Fruit fly (Drosophila melanogaster) whole organism, prepupa: ENCODE results near the gene CG15202.

Experiments used
- Blimp-1 ChIP-seq: fragments of 200-800 bp; sonication (Bioruptor generic); optimal IDR thresholded peaks from 3 replicates; lab custom pipeline; 2017; ENCODE audit warnings: missing biosample characterization, missing genetic modification characterization, mild to moderate bottlenecking, moderate library complexity, missing genetic modification reagents
- CG10631 ChIP-seq: fragments of 200-800 bp; sonication (Bioruptor generic); optimal IDR thresholded peaks from 2 replicates; lab custom pipeline; 2016; ENCODE audit warnings: missing biosample characterization, missing genetic modification characterization
- CG10669 ChIP-seq: fragments of 200-800 bp; sonication (Bioruptor generic); optimal IDR thresholded peaks from 3 replicates; lab custom pipeline; 2018; ENCODE audit warnings: missing biosample characterization, mild to moderate bottlenecking, missing genetic modification characterization, moderate library complexity
- CG11762 ChIP-seq: fragments of 200-800 bp; sonication (Bioruptor generic); optimal IDR thresholded peaks from 3 replicates; lab custom pipeline; 2016; ENCODE audit warnings: missing biosample characterization, missing genetic modification characterization; ENCODE audit not compliant: insufficient read depth
- CG11902 ChIP-seq: fragments of 200-800 bp; sonication (Bioruptor generic); optimal IDR thresholded peaks from 3 replicates; lab custom pipeline; 2016; ENCODE audit warnings: missing biosample characterization, missing genetic modification characterization
- CG15336 ChIP-seq: fragments of 200-800 bp; sonication (Bioruptor generic); IDR thresholded peaks from 2 replicates; pipeline ENCODE4 v1.3.6; 2022; ENCODE audit warnings: missing biosample characterization, missing genetic modification characterization
- CG16779 ChIP-seq: fragments of 200-800 bp; sonication (Bioruptor generic); optimal IDR thresholded peaks from 3 replicates; lab custom pipeline; 2017; ENCODE audit warnings: missing biosample characterization, mild to moderate bottlenecking, missing genetic modification characterization
- CG3032 ChIP-seq: fragments of 200-800 bp; optimal IDR thresholded peaks from 2 replicates; lab custom pipeline; 2019; ENCODE audit warnings: missing biosample characterization, mild to moderate bottlenecking, missing genetic modification characterization, moderate library complexity
- CG34406 ChIP-seq: fragments of 200-800 bp; sonication (Bioruptor generic); optimal IDR thresholded peaks from 3 replicates; lab custom pipeline; 2016; ENCODE audit warnings: missing biosample characterization, missing genetic modification characterization
- CG3919 ChIP-seq: fragments of 200-800 bp; sonication (Bioruptor generic); optimal IDR thresholded peaks from 3 replicates; lab custom pipeline; 2016; ENCODE audit warnings: missing biosample characterization, missing genetic modification characterization
- CG4318 ChIP-seq: fragments of 200-800 bp; sonication (Bioruptor generic); optimal IDR thresholded peaks from 3 replicates; lab custom pipeline; 2017; ENCODE audit warnings: missing biosample characterization, mild to moderate bottlenecking, missing genetic modification characterization
- CG6163 ChIP-seq: fragments of 200-800 bp; sonication (Bioruptor generic); IDR thresholded peaks from 3 replicates; pipeline ENCODE4 v1.3.6; 2022; ENCODE audit warnings: missing biosample characterization, missing genetic modification characterization
- CG6792 ChIP-seq: fragments of 200-800 bp; sonication (Bioruptor generic); optimal IDR thresholded peaks from 3 replicates; lab custom pipeline; 2016; ENCODE audit warnings: missing biosample characterization, missing genetic modification characterization
- CG6808 ChIP-seq: fragments of 200-800 bp; sonication (Bioruptor generic); optimal IDR thresholded peaks from 3 replicates; lab custom pipeline; 2017; ENCODE audit warnings: missing biosample characterization, missing genetic modification characterization, mild to moderate bottlenecking, moderate library complexity, missing genetic modification reagents
- CG6854 ChIP-seq: fragments of 200-800 bp; sonication (Bioruptor generic); optimal IDR thresholded peaks from 2 replicates; lab custom pipeline; 2017; ENCODE audit warnings: missing biosample characterization, mild to moderate bottlenecking, missing genetic modification characterization
- CG7368 ChIP-seq: fragments of 200-800 bp; sonication (Bioruptor generic); optimal IDR thresholded peaks from 3 replicates; lab custom pipeline; 2016; ENCODE audit warnings: missing biosample characterization, missing genetic modification characterization
- CG8119 ChIP-seq: fragments of 200-800 bp; sonication (Bioruptor generic); IDR thresholded peaks from 3 replicates; pipeline ENCODE4 v1.3.6; 2022; ENCODE audit warnings: missing biosample characterization, missing genetic modification characterization
- CG8319 ChIP-seq: fragments of 200-800 bp; sonication (Bioruptor generic); optimal IDR thresholded peaks from 3 replicates; lab custom pipeline; 2016; ENCODE audit warnings: missing biosample characterization, missing genetic modification characterization
- CG8632 ChIP-seq: fragments of 200-800 bp; sonication (Bioruptor generic); optimal IDR thresholded peaks from 3 replicates; lab custom pipeline; 2016; ENCODE audit warnings: missing biosample characterization, missing genetic modification characterization
- CG9139 ChIP-seq: fragments of 200-800 bp; sonication (Bioruptor generic); optimal IDR thresholded peaks from 3 replicates; lab custom pipeline; 2017; ENCODE audit warnings: missing biosample characterization, mild to moderate bottlenecking, missing genetic modification characterization
- Eip75B ChIP-seq: fragments of 200-800 bp; sonication (Bioruptor generic); optimal IDR thresholded peaks from 3 replicates; lab custom pipeline; 2016; ENCODE audit warnings: missing biosample characterization, missing genetic modification characterization
- Eip78C ChIP-seq: fragments of 200-800 bp; sonication (Bioruptor generic); peaks from one replicate; lab custom pipeline; 2016; ENCODE audit warnings: missing biosample characterization, missing genetic modification characterization
- Eip93F ChIP-seq: fragments of 200-800 bp; sonication (Bioruptor generic); optimal IDR thresholded peaks from 2 replicates; lab custom pipeline; 2016; ENCODE audit warnings: missing biosample characterization, mild to moderate bottlenecking, missing genetic modification characterization
- Ets21C ChIP-seq: fragments of 200-800 bp; sonication (Bioruptor generic); optimal IDR thresholded peaks from 3 replicates; lab custom pipeline; 2016; ENCODE audit warnings: missing biosample characterization, missing genetic modification characterization
- Ets96B ChIP-seq: fragments of 200-800 bp; optimal IDR thresholded peaks from 2 replicates; lab custom pipeline; 2019; ENCODE audit warnings: missing biosample characterization, mild to moderate bottlenecking, missing genetic modification characterization, moderate library complexity
- Hr39 ChIP-seq: fragments of 200-800 bp; sonication (Bioruptor generic); optimal IDR thresholded peaks from 2 replicates; lab custom pipeline; 2016; ENCODE audit warnings: missing biosample characterization, missing genetic modification characterization
- Met ChIP-seq: fragments of 200-800 bp; sonication (Bioruptor generic); optimal IDR thresholded peaks from 3 replicates; lab custom pipeline; 2016; ENCODE audit warnings: missing biosample characterization, missing genetic modification characterization
- OdsH ChIP-seq: fragments of 200-800 bp; sonication (Bioruptor generic); optimal IDR thresholded peaks from 3 replicates; lab custom pipeline; 2016; ENCODE audit warnings: missing biosample characterization, missing genetic modification characterization
- Smox ChIP-seq: fragments of 200-800 bp; sonication (Bioruptor generic); optimal IDR thresholded peaks from 3 replicates; lab custom pipeline; 2016; ENCODE audit warnings: missing biosample characterization, missing genetic modification characterization
- Sox102F ChIP-seq: fragments of 200-800 bp; sonication (Bioruptor generic); optimal IDR thresholded peaks from 2 replicates; lab custom pipeline; 2016; ENCODE audit warnings: missing biosample characterization, mild to moderate bottlenecking, missing genetic modification characterization
- Sox14 ChIP-seq: fragments of 200-800 bp; sonication (Bioruptor generic); optimal IDR thresholded peaks from 3 replicates; lab custom pipeline; 2016; ENCODE audit warnings: missing biosample characterization, missing genetic modification characterization
- Sox15 ChIP-seq: fragments of 200-800 bp; sonication (Bioruptor generic); optimal IDR thresholded peaks from 3 replicates; lab custom pipeline; 2016; ENCODE audit warnings: missing biosample characterization, missing genetic modification characterization
- achi ChIP-seq: fragments of 200-800 bp; sonication (Bioruptor generic); optimal IDR thresholded peaks from 3 replicates; lab custom pipeline; 2016; ENCODE audit warnings: missing biosample characterization, missing genetic modification characterization
- acj6 ChIP-seq: fragments of 200-800 bp; sonication (Bioruptor generic); optimal IDR thresholded peaks from 3 replicates; lab custom pipeline; 2016; ENCODE audit warnings: missing biosample characterization, missing genetic modification characterization
- dsx ChIP-seq: fragments of 200-800 bp; optimal IDR thresholded peaks from 3 replicates; lab custom pipeline; 2019; ENCODE audit warnings: missing biosample characterization, mild to moderate bottlenecking, missing genetic modification characterization, moderate library complexity; ENCODE audit not compliant: poor library complexity, severe bottlenecking
- eg ChIP-seq: fragments of 200-800 bp; sonication (Bioruptor generic); IDR thresholded peaks from 3 replicates; pipeline ENCODE4 v1.3.6; 2022; ENCODE audit warnings: missing biosample characterization, missing genetic modification characterization
- esn ChIP-seq: fragments of 200-800 bp; sonication (Bioruptor generic); optimal IDR thresholded peaks from 2 replicates; lab custom pipeline; 2016; ENCODE audit warnings: missing biosample characterization, mild to moderate bottlenecking, missing genetic modification characterization, moderate library complexity
- fd59A ChIP-seq: fragments of 200-800 bp; sonication (Bioruptor generic); optimal IDR thresholded peaks from 2 replicates; lab custom pipeline; 2017; ENCODE audit warnings: missing biosample characterization, mild to moderate bottlenecking, missing genetic modification characterization, missing genetic modification reagents
- fd85E ChIP-seq: fragments of 200-800 bp; sonication (Bioruptor generic); optimal IDR thresholded peaks from 3 replicates; lab custom pipeline; 2016; ENCODE audit warnings: missing biosample characterization, missing genetic modification characterization
- fkh ChIP-seq: fragments of 200-800 bp; sonication (Bioruptor generic); optimal IDR thresholded peaks from 3 replicates; lab custom pipeline; 2017; ENCODE audit warnings: missing biosample characterization, mild to moderate bottlenecking, missing genetic modification characterization, moderate library complexity
- lz ChIP-seq: fragments of 200-800 bp; sonication (Bioruptor generic); optimal IDR thresholded peaks from 3 replicates; lab custom pipeline; 2016; ENCODE audit warnings: missing biosample characterization, missing genetic modification characterization
- net ChIP-seq: fragments of 200-800 bp; sonication (Bioruptor generic); optimal IDR thresholded peaks from 3 replicates; lab custom pipeline; 2016; ENCODE audit warnings: missing biosample characterization, missing genetic modification characterization
- spab ChIP-seq: fragments of 200-800 bp; sonication (Bioruptor generic); optimal IDR thresholded peaks from 2 replicates; lab custom pipeline; 2017; ENCODE audit warnings: missing biosample characterization, mild to moderate bottlenecking, missing genetic modification characterization, missing genetic modification reagents
- ss ChIP-seq, 2 experiments: fragments of 200-800 bp; sonication (Bioruptor generic); optimal IDR thresholded peaks; 2 replicates in 1 of 2; 3 replicates in 1 of 2; lab custom pipeline; 2017 to 2018; ENCODE audit warnings: mild to moderate bottlenecking in 2 of 2, missing biosample characterization in 2 of 2, missing genetic modification characterization in 2 of 2, moderate library complexity in 1 of 2
- svp ChIP-seq: fragments of 200-800 bp; sonication (Bioruptor generic); peaks from one replicate; lab custom pipeline; 2016; ENCODE audit warnings: missing biosample characterization, missing genetic modification characterization
- topi ChIP-seq: fragments of 200-800 bp; sonication (Bioruptor generic); optimal IDR thresholded peaks from 3 replicates; lab custom pipeline; 2016; ENCODE audit warnings: missing biosample characterization, missing genetic modification characterization

Gene CG15202

dm6 chrX:11136587-11137512 lies 5.5 kb upstream of the CG15202 start, which contains the start of gene Klp10A (continued):
- TF ChIP-seq CG6808 (GFP tag; lab: Kevin White, UChicago): no peak
- no peak for TF ChIP-seq CG3919 (GFP tag; lab: Kevin White, UChicago)
- peak; percentile 2 for TF ChIP-seq CG9139 (GFP tag; lab: Kevin White, UChicago)
- peak; percentile 34 for TF ChIP-seq CG7368 (GFP tag; lab: Kevin White, UChicago)
- no peak for TF ChIP-seq ss (GFP tag; optimal IDR thresholded peaks at IDR 0.05; lab: Kevin White, UChicago)
- no peak for TF ChIP-seq Ets21C (GFP tag; lab: Kevin White, UChicago)
- TF ChIP-seq CG6854 (GFP tag; lab: Kevin White, UChicago): no peak
- TF ChIP-seq Hr39: peak; percentile 1
- TF ChIP-seq CG8319: peak; percentile 2
- TF ChIP-seq Eip93F: no peak
- no peak for TF ChIP-seq spab (GFP tag; lab: Kevin White, UChicago)
- peak; percentile 39 for TF ChIP-seq Met (GFP tag; lab: Kevin White, UChicago)
- TF ChIP-seq lz: peak; percentile 48
- TF ChIP-seq CG34406: no peak
- TF ChIP-seq CG15336 (GFP tag; lab: Robert Waterston, UW): no peak
- peak; percentile 1 for TF ChIP-seq CG11762
- TF ChIP-seq eg (GFP tag; lab: Robert Waterston, UW): no peak
- TF ChIP-seq Ets96B (tag; lab: Kevin White, UChicago): no peak
- peak; percentile 76 for TF ChIP-seq svp (GFP tag; lab: Kevin White, UChicago)
- no peak for TF ChIP-seq CG8119 (GFP tag; lab: Robert Waterston, UW)
- no peak for TF ChIP-seq CG4318 (GFP tag; lab: Kevin White, UChicago)
- no peak for TF ChIP-seq OdsH (GFP tag; lab: Kevin White, UChicago)
- no peak for TF ChIP-seq fd85E (GFP tag; lab: Kevin White, UChicago)
- no peak for TF ChIP-seq dsx (GFP tag; lab: Kevin White, UChicago)

DNA sequence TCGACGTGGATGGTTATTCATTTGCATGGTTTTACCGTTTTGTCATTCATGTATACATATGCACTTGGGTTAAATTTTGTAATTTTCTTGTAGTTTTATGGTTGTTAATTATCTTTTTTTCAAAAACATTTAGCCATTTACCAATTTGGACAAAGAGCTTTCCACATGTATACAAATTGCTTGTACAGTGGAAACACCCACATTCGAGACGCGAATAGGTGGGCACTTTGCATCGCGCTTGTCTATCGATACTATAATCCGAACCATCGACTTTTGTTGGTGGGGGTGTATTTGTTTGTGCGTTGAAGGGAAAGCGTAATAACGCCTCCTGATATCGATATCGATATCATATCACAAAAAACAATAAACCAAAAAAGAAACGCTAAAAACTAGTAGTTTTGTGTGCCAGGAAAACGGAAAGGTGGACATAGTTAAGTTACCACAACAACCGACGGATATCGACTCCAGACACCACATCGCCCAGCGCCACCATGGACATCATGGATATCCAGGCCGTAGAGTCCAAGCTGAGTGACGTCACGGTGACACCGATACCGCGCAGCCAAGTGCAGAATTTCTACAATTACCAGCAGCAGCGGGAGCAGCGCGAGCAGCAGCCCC lies 4.7 kb upstream of the CG15202 start, which contains the start of gene CDK2AP1:
TSS of gene CDK2AP1 (plus strand) at position 294 of the 621 bp plus-strand sequence.
- TF ChIP-seq topi (GFP tag; lab: Kevin White, UChicago) (no peak), Sox14 (peak; percentile 54), Smox (GFP tag; lab: Kevin White, UChicago) (no peak), CG8319 (no peak), esn (GFP tag; lab: Kevin White, UChicago) (no peak), fd59A (GFP tag; lab: Kevin White, UChicago) (no peak), Blimp-1 (GFP tag; lab: Kevin White, UChicago) (no peak), fd85E (GFP tag; lab: Kevin White, UChicago) (no peak), CG11902 (no peak), CG10631 (GFP tag; lab: Kevin White, UChicago) (peak; percentile 12), lz (no peak), CG10669 (GFP tag; lab: Kevin White, UChicago) (no peak), CG16779 (tag; lab: Kevin White, UChicago) (no peak), CG3032 (peak; percentile 30), Ets96B (tag; lab: Kevin White, UChicago) (no peak), Eip78C (GFP tag; lab: Kevin White, UChicago) (no peak), Sox15 (GFP tag; lab: Kevin White, UChicago) (no peak), CG6163 (GFP tag; lab: Robert Waterston, UW) (no peak), CG15336 (GFP tag; lab: Robert Waterston, UW) (no peak), eg (GFP tag; lab: Robert Waterston, UW) (no peak), Hr39 (peak; percentile 34), net (no peak), Eip75B (GFP tag; lab: Kevin White, UChicago) (no peak), acj6 (no peak), fkh (GFP tag; lab: Kevin White, UChicago) (peak; percentile 6), Sox102F (GFP tag; lab: Kevin White, UChicago) (no peak), CG6854 (GFP tag; lab: Kevin White, UChicago) (no peak), CG6792 (GFP tag; lab: Kevin White, UChicago) (no peak), CG9139 (GFP tag; lab: Kevin White, UChicago) (no peak), CG8632 (GFP tag; lab: Kevin White, UChicago) (no peak), Met (GFP tag; lab: Kevin White, UChicago) (no peak), achi (GFP tag; lab: Kevin White, UChicago) (no peak), CG7368 (GFP tag; lab: Kevin White, UChicago) (no peak), CG3919 (GFP tag; lab: Kevin White, UChicago) (no peak), svp (GFP tag; lab: Kevin White, UChicago) (no peak), CG6808 (GFP tag; lab: Kevin White, UChicago) (no peak)
